Worm (Caenorhabditis elegans) whole organism, midembryonic: Measurements from ENCODE around the gene clec-261.
"Not testable (repeated sequence)": the region's sequence is repeated elsewhere in the genome, so short reads cannot be mapped to it uniquely, and the experiment has no call there.

Source experiments
- T22C8.4 ChIP-seq: fragments of 200-800 bp; sonication (Bioruptor generic); IDR thresholded peaks from 2 replicates; pipeline ENCODE4 v1.3.6; 2022; ENCODE audit warnings: missing genetic modification characterization, missing compliant biosample characterization
- cog-1 ChIP-seq: sonication (generic microtip); optimal IDR thresholded peaks from 2 replicates; lab custom pipeline; 2016; ENCODE audit warnings: missing genetic modification characterization, missing compliant biosample characterization
- flt-1 ChIP-seq: fragments of 200-800 bp; sonication (Bioruptor generic); IDR thresholded peaks from 2 replicates; pipeline ENCODE4 v1.3.6; 2022; ENCODE audit warnings: missing genetic modification characterization, missing compliant biosample characterization
- klf-2 ChIP-seq: fragments of 200-800 bp; sonication (Bioruptor generic); conservative IDR thresholded peaks from 2 replicates; pipeline ENCODE4 v1.3.6; 2022; ENCODE audit warnings: missing genetic modification reagents, missing genetic modification characterization, missing compliant biosample characterization
- med-1 ChIP-seq: sonication (generic microtip); optimal IDR thresholded peaks from 2 replicates; lab custom pipeline; 2017; ENCODE audit warnings: missing genetic modification characterization, mild to moderate bottlenecking, missing compliant biosample characterization, antibody characterized with exemption, missing genetic modification reagents; ENCODE audit not compliant: insufficient read depth
- ref-1 ChIP-seq: fragments of 200-800 bp; sonication (Bioruptor generic); conservative IDR thresholded peaks from 2 replicates; pipeline ENCODE4 v1.3.6; 2022; ENCODE audit warnings: missing genetic modification reagents, missing genetic modification characterization, missing compliant biosample characterization
- tab-1 ChIP-seq: fragments of 200-800 bp; sonication (Bioruptor generic); IDR thresholded peaks from 2 replicates; pipeline ENCODE4 v1.3.6; 2022; ENCODE audit warnings: missing genetic modification characterization, missing compliant biosample characterization
- ztf-23 ChIP-seq: fragments of 200-800 bp; sonication (Bioruptor generic); IDR thresholded peaks from 2 replicates; pipeline ENCODE4 v1.3.6; 2022; ENCODE audit warnings: missing genetic modification reagents, missing genetic modification characterization, missing compliant biosample characterization
- ztf-29 ChIP-seq: fragments of 200-800 bp; sonication (Bioruptor generic); IDR thresholded peaks from 2 replicates; pipeline ENCODE4 v1.3.6; 2022; ENCODE audit warnings: missing genetic modification reagents, missing genetic modification characterization, missing compliant biosample characterization

clec-261 gene

ce11 chrV:20303288-20303687, 9.0 kb upstream of the clec-261 start, which contains the start of gene ZC15.3:
Gene ZC15.3 (plus strand): TSS chrV:20303588.
- TF ChIP-seq ref-1, tab-1, flt-1 (GFP tag; lab: Robert Waterston, UW): not testable (repeated sequence)

ce11 chrV:20297650-20298049, 3.4 kb upstream of the clec-261 start, which contains the start of gene ZC15.5:
Gene ZC15.5 (plus strand): TSS chrV:20297950.
- TF ChIP-seq flt-1 (GFP tag; lab: Robert Waterston, UW) (no peak), med-1 (GFP tag; lab: Kevin White, UChicago) (no peak), ref-1 (GFP tag; lab: Robert Waterston, UW) (no peak)

ce11 chrV:20289317-20289716, 5.0 kb downstream of the clec-261 start, which contains the start of gene mlt-4:
Gene mlt-4 (minus strand): TSS chrV:20289417.
- TF ChIP-seq med-1 (GFP tag; lab: Kevin White, UChicago) = no peak
- no peak for TF ChIP-seq klf-2 (GFP tag; lab: Robert Waterston, UW)
- no peak for TF ChIP-seq cog-1
- no peak for TF ChIP-seq ref-1 (GFP tag; lab: Robert Waterston, UW)
- TF ChIP-seq ztf-23 = no peak
- no peak for TF ChIP-seq flt-1 (GFP tag; lab: Robert Waterston, UW)
- TF ChIP-seq ztf-29 (GFP tag; lab: Robert Waterston, UW) = no peak
- TF ChIP-seq T22C8.4 (GFP tag; lab: Robert Waterston, UW) = no peak
- TF ChIP-seq tab-1 (GFP tag; lab: Robert Waterston, UW) = no peak

- no peak for TF ChIP-seq tab-1 (GFP tag; lab: Robert Waterston, UW)
- no peak for TF ChIP-seq T22C8.4 (GFP tag; lab: Robert Waterston, UW)
- TF ChIP-seq ztf-29 (GFP tag; lab: Robert Waterston, UW) = no peak
- no peak for TF ChIP-seq ztf-23
- TF ChIP-seq flt-1 (GFP tag; lab: Robert Waterston, UW) = no peak
- no peak for TF ChIP-seq ref-1 (GFP tag; lab: Robert Waterston, UW)
- no peak for TF ChIP-seq klf-2 (GFP tag; lab: Robert Waterston, UW)
- no peak for TF ChIP-seq med-1 (GFP tag; lab: Kevin White, UChicago)
- TF ChIP-seq cog-1 = no peak
Measured at ce11 chrV:20282827-20283226, 11.5 kb downstream of the clec-261 start.

- TF ChIP-seq flt-1 (GFP tag; lab: Robert Waterston, UW) = no peak
- TF ChIP-seq ztf-23 = no peak
- TF ChIP-seq ref-1 (GFP tag; lab: Robert Waterston, UW) = no peak
- no peak for TF ChIP-seq klf-2 (GFP tag; lab: Robert Waterston, UW)
- TF ChIP-seq tab-1 (GFP tag; lab: Robert Waterston, UW) = no peak
- TF ChIP-seq ztf-29 (GFP tag; lab: Robert Waterston, UW) = no peak
- TF ChIP-seq med-1 (GFP tag; lab: Kevin White, UChicago) = no peak
Measured at ce11 chrV:20279811-20280317, 14.4 kb downstream of the clec-261 start, which contains the start of gene pqn-94. Gene pqn-94 (minus strand): TSS chrV:20279861.

- no peak for TF ChIP-seq T22C8.4 (GFP tag; lab: Robert Waterston, UW)
- no peak for TF ChIP-seq ztf-23
- TF ChIP-seq flt-1 (GFP tag; lab: Robert Waterston, UW) = no peak
- no peak for TF ChIP-seq tab-1 (GFP tag; lab: Robert Waterston, UW)
- TF ChIP-seq ztf-29 (GFP tag; lab: Robert Waterston, UW) = no peak
- no peak for TF ChIP-seq ref-1 (GFP tag; lab: Robert Waterston, UW)
- TF ChIP-seq cog-1 = no peak
- no peak for TF ChIP-seq med-1 (GFP tag; lab: Kevin White, UChicago)
- TF ChIP-seq klf-2 (GFP tag; lab: Robert Waterston, UW) = no peak
Measured at ce11 chrV:20279309-20279708, 15.0 kb downstream of the clec-261 start.

ce11 chrV:20276923-20277322, 17.4 kb downstream of the clec-261 start:
- TF ChIP-seq tab-1 (GFP tag; lab: Robert Waterston, UW) (no peak), cog-1 (no peak), ref-1 (GFP tag; lab: Robert Waterston, UW) (no peak), med-1 (GFP tag; lab: Kevin White, UChicago) (no peak), ztf-29 (GFP tag; lab: Robert Waterston, UW) (no peak), klf-2 (GFP tag; lab: Robert Waterston, UW) (no peak)

ce11 chrV:20269661-20270137, 24.6 kb downstream of the clec-261 start, which contains the start of the genes prmt-1 and cdkr-3:
Gene prmt-1 (minus strand): TSS chrV:20269711.
Gene cdkr-3 (plus strand): TSS chrV:20270107.
- TF ChIP-seq tab-1 (GFP tag; lab: Robert Waterston, UW) = no peak
- no peak for TF ChIP-seq ztf-23
- TF ChIP-seq ref-1 (GFP tag; lab: Robert Waterston, UW) = no peak
- no peak for TF ChIP-seq med-1 (GFP tag; lab: Kevin White, UChicago)
- TF ChIP-seq cog-1 = no peak
- no peak for TF ChIP-seq klf-2 (GFP tag; lab: Robert Waterston, UW)

- TF ChIP-seq ref-1 (GFP tag; lab: Robert Waterston, UW) (no peak), cog-1 (no peak), flt-1 (GFP tag; lab: Robert Waterston, UW) (no peak), tab-1 (GFP tag; lab: Robert Waterston, UW) (no peak), klf-2 (GFP tag; lab: Robert Waterston, UW) (no peak), ztf-29 (GFP tag; lab: Robert Waterston, UW) (no peak), med-1 (GFP tag; lab: Kevin White, UChicago) (no peak), ztf-23 (no peak), T22C8.4 (GFP tag; lab: Robert Waterston, UW) (no peak)
Measured at ce11 chrV:20266992-20267391, 27.3 kb downstream of the clec-261 start, which contains the start of gene mdt-17. Gene mdt-17 (minus strand): TSS chrV:20267247.
